Fruit fly (Drosophila melanogaster): ENCODE data around the gene CG43965.

CG43965 gene

DNA sequence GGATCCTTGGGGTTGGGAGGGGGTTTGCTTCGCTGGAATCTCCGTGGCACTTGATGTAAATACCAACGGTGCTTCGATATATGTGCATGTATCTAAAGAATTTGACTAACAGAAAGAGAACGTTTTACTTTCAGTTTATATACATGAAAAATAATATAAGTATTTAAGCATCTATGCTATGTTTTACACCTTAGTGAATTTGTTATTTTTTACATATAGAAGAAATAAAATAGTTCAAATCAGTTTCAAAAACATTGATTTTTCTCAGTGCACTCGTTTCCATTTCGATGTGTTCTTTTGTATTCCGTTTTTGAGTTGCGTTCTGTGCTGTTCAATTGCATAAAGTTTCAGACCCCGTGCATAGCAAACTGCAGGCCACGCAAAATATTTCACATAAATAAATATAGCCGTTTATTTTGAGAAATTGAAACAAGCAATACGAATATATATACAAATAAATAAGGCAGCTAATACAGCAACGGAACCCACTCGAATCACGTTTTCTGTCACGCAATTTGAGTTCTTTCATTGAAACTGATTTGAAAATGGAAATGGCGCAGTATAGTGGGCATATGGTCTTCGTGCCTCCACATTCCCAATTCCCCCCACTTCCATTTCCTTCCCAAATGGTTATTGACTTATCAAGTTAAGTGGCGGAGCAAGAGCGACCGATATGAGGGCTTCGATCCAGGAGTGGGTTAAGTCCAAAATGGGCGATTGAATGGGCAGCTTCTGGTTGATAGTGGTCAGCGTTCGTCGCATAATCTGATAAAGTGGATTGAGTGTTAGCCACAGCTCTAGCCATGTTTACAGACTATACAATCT, 42.8 kb downstream of the CG43965 start (continued):
- TF ChIP-seq sna (GFP tag; IDR thresholded peaks at IDR 0.05; ENCODE audit: partially characterized antibody) (no peak), CG31441 (GFP tag; IDR thresholded peaks at IDR 0.05) (no peak), CG13287 (GFP tag; IDR thresholded peaks at IDR 0.05; ENCODE audit: partially characterized antibody) (no peak), Taf1 (GFP tag; IDR thresholded peaks at IDR 0.05) (no peak), CG1647 (GFP tag; optimal IDR thresholded peaks at IDR 0.05) (peak; percentile 1), CG2678 (tag; optimal IDR thresholded peaks at IDR 0.05) (no peak), CG6813 (GFP tag; optimal IDR thresholded peaks at IDR 0.05) (no peak), nmo (GFP tag; optimal IDR thresholded peaks at IDR 0.05) (no peak), Dad (GFP tag; optimal IDR thresholded peaks at IDR 0.05) (no peak), Hr78 (GFP tag; optimal IDR thresholded peaks at IDR 0.05) (no peak), Abd-B (GFP tag; optimal IDR thresholded peaks at IDR 0.05) (no peak), vnd (GFP tag; IDR thresholded peaks at IDR 0.05; ENCODE audit: partially characterized antibody) (0 out of 3 replicates have a peak, but pooled peaks have one; percentile 35), Meics (GFP tag; optimal IDR thresholded peaks at IDR 0.05) (no peak), Fer1 (GFP tag; optimal IDR thresholded peaks at IDR 0.05) (no peak), CG3163 (GFP tag; optimal IDR thresholded peaks at IDR 0.05) (no peak), Nf-YA (GFP tag; IDR thresholded peaks at IDR 0.05) (no peak), Oaz (GFP tag; IDR thresholded peaks at IDR 0.05) (no peak), CG4854 (GFP tag; optimal IDR thresholded peaks at IDR 0.05) (no peak), D19B (GFP tag; optimal IDR thresholded peaks at IDR 0.05) (no peak), CG10274 (GFP tag; optimal IDR thresholded peaks at IDR 0.05) (no peak), Dref (GFP tag; IDR thresholded peaks at IDR 0.05) (no peak), CG5953 (GFP tag; IDR thresholded peaks at IDR 0.05) (no peak), CG18011 (GFP tag; optimal IDR thresholded peaks at IDR 0.05) (no peak), prd (optimal IDR thresholded peaks at IDR 0.05) (no peak), prd (GFP tag; IDR thresholded peaks at IDR 0.05) (peak; percentile 57), sim (GFP tag; IDR thresholded peaks at IDR 0.05) (no peak), CG11696 (GFP tag; IDR thresholded peaks at IDR 0.05) (peak; percentile 42; the same call in 1 of the 2 replicates), sisA (GFP tag; IDR thresholded peaks at IDR 0.05) (no peak), unc-4 (GFP tag; IDR thresholded peaks at IDR 0.05; ENCODE audit: partially characterized antibody) (no peak), CG32532 (GFP tag; IDR thresholded peaks at IDR 0.05) (peak; percentile 18; the same call in 1 of the 2 replicates), NC2α (GFP tag; optimal IDR thresholded peaks at IDR 0.05) (no peak), trh (GFP tag; optimal IDR thresholded peaks at IDR 0.05) (no peak), phol (tag; optimal IDR thresholded peaks at IDR 0.05) (peak; percentile 7), chinmo (GFP tag; IDR thresholded peaks at IDR 0.05; ENCODE audit: partially characterized antibody) (peak; percentile 69; the same call in 2 of the 4 replicates), dysf (GFP tag; IDR thresholded peaks at IDR 0.05) (no peak), abd-A (tag; optimal IDR thresholded peaks at IDR 0.05) (no peak), hb (GFP tag; IDR thresholded peaks at IDR 0.05; ENCODE audit: partially characterized antibody) (no peak), CG6854 (GFP tag; optimal IDR thresholded peaks at IDR 0.05) (no peak), Sox102F (GFP tag; optimal IDR thresholded peaks at IDR 0.05) (peak; percentile 7), ac (GFP tag; optimal IDR thresholded peaks at IDR 0.05) (no peak), sc (optimal IDR thresholded peaks at IDR 0.05) (no peak), sc (GFP tag; optimal IDR thresholded peaks at IDR 0.05) (no peak), kah (GFP tag; optimal IDR thresholded peaks at IDR 0.05) (no peak), hth (optimal IDR thresholded peaks at IDR 0.05) (no peak), Lhr (GFP tag; optimal IDR thresholded peaks at IDR 0.05) (no peak), ewg (GFP tag; optimal IDR thresholded peaks at IDR 0.05) (no peak), gt (GFP tag; IDR thresholded peaks at IDR 0.05) (no peak), CG14710 (tag; optimal IDR thresholded peaks at IDR 0.05) (no peak), cwo (GFP tag; optimal IDR thresholded peaks at IDR 0.05) (peak; percentile 83)
